Worm (Caenorhabditis elegans) whole organism, mixed stage, embryonic: Measurements from ENCODE around the gene tgt-2.

ENCODE experiments used
- ces-1 ChIP-seq: fragments of 150-350 bp; optimal IDR thresholded peaks from 2 replicates; lab custom pipeline; 2014; ENCODE audit warnings: missing biosample characterization, missing genetic modification reagents, missing genetic modification characterization
- elt-3 ChIP-seq: fragments of 150-350 bp; optimal IDR thresholded peaks from 2 replicates; lab custom pipeline; 2014; ENCODE audit warnings: missing biosample characterization, missing genetic modification characterization
- flh-1 ChIP-seq: fragments of 200-800 bp; sonication (Bioruptor generic); optimal IDR thresholded peaks from 2 replicates; lab custom pipeline; 2018; ENCODE audit warnings: mild to moderate bottlenecking, missing genetic modification characterization, moderate library complexity, missing compliant biosample characterization
- lin-13 ChIP-seq: fragments of 150-350 bp; optimal IDR thresholded peaks from 2 replicates; lab custom pipeline; 2014; ENCODE audit warnings: missing biosample characterization, missing genetic modification characterization
- lin-32 ChIP-seq: fragments of 200-800 bp; sonication (Bioruptor generic); optimal IDR thresholded peaks from 2 replicates; lab custom pipeline; 2018; ENCODE audit warnings: mild to moderate bottlenecking, missing genetic modification characterization, missing compliant biosample characterization
- nhr-2 ChIP-seq: fragments of 150-350 bp; optimal IDR thresholded peaks from 2 replicates; lab custom pipeline; 2014; ENCODE audit warnings: missing biosample characterization, missing genetic modification characterization
- nhr-237 ChIP-seq: fragments of 150-350 bp; optimal IDR thresholded peaks from 2 replicates; lab custom pipeline; 2014; ENCODE audit warnings: missing biosample characterization, missing genetic modification characterization
- nhr-28 ChIP-seq: fragments of 150-350 bp; optimal IDR thresholded peaks from 2 replicates; lab custom pipeline; 2014; ENCODE audit warnings: missing biosample characterization, missing genetic modification characterization
- snpc-4 ChIP-seq: fragments of 150-350 bp; optimal IDR thresholded peaks from 2 replicates; lab custom pipeline; 2014; ENCODE audit warnings: missing biosample characterization, missing genetic modification characterization
- sptf-1 ChIP-seq: sonication (generic microtip); optimal IDR thresholded peaks from 2 replicates; lab custom pipeline; 2017; ENCODE audit warnings: mild to moderate bottlenecking, missing genetic modification characterization, moderate library complexity, missing compliant biosample characterization
- unc-62 ChIP-seq: fragments of 150-350 bp; optimal IDR thresholded peaks from 2 replicates; lab custom pipeline; 2014; ENCODE audit warnings: missing biosample characterization, missing genetic modification reagents, missing genetic modification characterization
- ztf-11 ChIP-seq: fragments of 150-350 bp; optimal IDR thresholded peaks from 2 replicates; lab custom pipeline; 2014; ENCODE audit warnings: missing biosample characterization, missing genetic modification characterization

DNA sequence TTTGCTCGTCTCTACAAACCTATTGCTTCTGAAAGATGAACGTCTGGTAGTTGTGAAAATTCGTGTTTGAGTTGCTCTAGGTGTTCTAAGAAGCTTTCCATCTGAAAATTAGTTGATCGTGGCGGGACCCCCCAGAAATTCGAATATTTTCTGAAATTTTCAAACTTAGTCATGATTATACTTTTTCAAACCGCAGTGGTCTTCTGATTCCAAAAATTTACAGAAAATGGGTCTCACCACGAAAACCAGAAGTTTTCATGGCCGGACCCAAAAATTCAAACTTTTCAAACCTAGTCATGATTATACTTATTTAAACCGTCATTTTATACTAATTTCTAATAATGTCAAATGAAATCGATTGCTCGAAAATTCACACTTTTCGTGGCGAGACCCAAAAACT is 38.1 kb upstream of the tgt-2 start, which contains the start of gene ztf-20:
- TF ChIP-seq snpc-4 (no peak), lin-32 (GFP tag; lab: Kevin White, UChicago) (no peak), nhr-237 (tag; lab: Kevin White, UChicago) (no peak), ztf-11 (tag; lab: Kevin White, UChicago) (no peak), ces-1 (GFP tag; lab: Kevin White, UChicago) (no peak), nhr-2 (tag; lab: Kevin White, UChicago) (no peak), elt-3 (tag; lab: Kevin White, UChicago) (no peak), nhr-28 (no peak), lin-13 (tag; lab: Kevin White, UChicago) (no peak), flh-1 (GFP tag; lab: Kevin White, UChicago) (no peak), unc-62 (no peak), sptf-1 (tag; lab: Kevin White, UChicago) (no peak)
